Worm (Caenorhabditis elegans): ENCODE results near the gene jmjd-1.2.

The jmjd-1.2 gene

ce11 chrIV:4673332-4673731 lies 12.5 kb downstream of the jmjd-1.2 start:
- TF ChIP-seq ceh-40 (GFP tag; IDR thresholded peaks at IDR 0.05), result no peak
- TF ChIP-seq hsf-1 (GFP tag; IDR thresholded peaks at IDR 0.05), result no peak
- TF ChIP-seq zfh-2 (GFP tag; conservative IDR thresholded peaks at IDR 0.05), result no peak
- no peak for TF ChIP-seq ceh-100 (GFP tag; IDR thresholded peaks at IDR 0.05)
- no peak for TF ChIP-seq athp-1 (tag; optimal IDR thresholded peaks at IDR 0.05)

- TF ChIP-seq B0336.3 (GFP tag; IDR thresholded peaks at IDR 0.05) (no peak), xnd-1 (tag; optimal IDR thresholded peaks at IDR 0.05) (no peak), sptf-2 (GFP tag; optimal IDR thresholded peaks at IDR 0.05) (no peak), F57C9.4 (tag; optimal IDR thresholded peaks at IDR 0.05) (no peak), zfh-2 (GFP tag; conservative IDR thresholded peaks at IDR 0.05) (peak; percentile 55; the same call in 1 of the 2 replicates), hlh-12 (tag; optimal IDR thresholded peaks at IDR 0.05) (no peak), nhr-90 (tag; optimal IDR thresholded peaks at IDR 0.05) (no peak)
Measured at ce11 chrIV:4674322-4674721, 13.5 kb downstream of the jmjd-1.2 start.

- TF ChIP-seq tlf-1 (GFP tag; optimal IDR thresholded peaks at IDR 0.05), result no peak
- no peak for TF ChIP-seq tbp1 (GFP tag; optimal IDR thresholded peaks at IDR 0.05)
- no peak for TF ChIP-seq madf-6 (GFP tag; IDR thresholded peaks at IDR 0.05)
Measured at ce11 chrIV:4678718-4679117, 17.9 kb downstream of the jmjd-1.2 start, which contains the start of gene kin-36. kin-36 (plus strand) TSS chrIV:4679018.

ce11 chrIV:4683149-4683548 lies 22.4 kb downstream of the jmjd-1.2 start:
- no peak for TF ChIP-seq F37B4.10 (GFP tag; IDR thresholded peaks at IDR 0.05)

- no peak for TF ChIP-seq F57C9.4 (tag; optimal IDR thresholded peaks at IDR 0.05)
- no peak for TF ChIP-seq K11D2.4 (GFP tag; IDR thresholded peaks at IDR 0.05)
- TF ChIP-seq snpc-3.4 (tag; optimal IDR thresholded peaks at IDR 0.05), result no peak
- TF ChIP-seq aptf-3 (GFP tag; IDR thresholded peaks at IDR 0.05), result no peak
- no peak for TF ChIP-seq ceh-40 (GFP tag; IDR thresholded peaks at IDR 0.05)
- no peak for TF ChIP-seq sea-2 (GFP tag; IDR thresholded peaks at IDR 0.05)
- no peak for TF ChIP-seq egl-18 (GFP tag; IDR thresholded peaks at IDR 0.05)
- TF ChIP-seq ceh-79 (tag; optimal IDR thresholded peaks at IDR 0.05), result no peak
- no peak for TF ChIP-seq lin-35 (GFP tag; optimal IDR thresholded peaks at IDR 0.05)
- no peak for TF ChIP-seq lin-54 (GFP tag; optimal IDR thresholded peaks at IDR 0.05)
- no peak for TF ChIP-seq let-526 (GFP tag; IDR thresholded peaks at IDR 0.05)
- no peak for TF ChIP-seq nfya-2 (GFP tag; IDR thresholded peaks at IDR 0.05)
- no peak for TF ChIP-seq zfh-2 (GFP tag; conservative IDR thresholded peaks at IDR 0.05)
- no peak for TF ChIP-seq ztf-22 (GFP tag; optimal IDR thresholded peaks at IDR 0.05)
- no peak for TF ChIP-seq ekl-4 (GFP tag; IDR thresholded peaks at IDR 0.05)
- TF ChIP-seq attf-3 (GFP tag; conservative IDR thresholded peaks at IDR 0.05), result no peak
- no peak for TF ChIP-seq B0035.1 (tag; optimal IDR thresholded peaks at IDR 0.05)
- no peak for TF ChIP-seq lsl-1 (GFP tag; optimal IDR thresholded peaks at IDR 0.05)
- TF ChIP-seq mes-4 (tag; optimal IDR thresholded peaks at IDR 0.05), result no peak
- TF ChIP-seq ztf-6 (GFP tag; IDR thresholded peaks at IDR 0.05), result no peak
Measured at ce11 chrIV:4686291-4686830, 25.6 kb downstream of the jmjd-1.2 start.

- TF ChIP-seq zfh-2 (GFP tag; conservative IDR thresholded peaks at IDR 0.05) (peak; percentile 66), ceh-40 (GFP tag; IDR thresholded peaks at IDR 0.05) (no peak), F57C9.4 (tag; optimal IDR thresholded peaks at IDR 0.05) (no peak)
Measured at ce11 chrIV:4686898-4687297, 26.1 kb downstream of the jmjd-1.2 start.

All from whole organism, young adult.